Worm (Caenorhabditis elegans): ENCODE results near the gene tsp-12.

DNA sequence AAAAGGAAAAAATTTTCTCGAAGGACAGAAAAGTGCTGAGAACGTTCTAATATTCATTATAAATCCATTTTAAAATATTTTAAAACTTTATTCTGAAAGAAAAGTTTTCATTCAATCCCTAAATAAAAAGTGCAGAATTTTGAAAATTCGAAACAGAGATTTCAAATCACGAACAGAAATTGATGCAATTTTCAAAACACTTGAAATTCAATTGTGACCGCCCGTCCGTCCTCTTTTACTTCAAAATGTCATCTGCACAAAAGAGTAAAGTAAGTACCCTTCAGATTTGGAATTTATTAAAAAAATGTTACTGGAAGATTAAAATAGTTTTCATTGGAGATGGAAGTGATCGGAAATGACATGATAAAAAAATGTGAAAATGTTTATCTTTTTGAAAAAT is 38.1 kb upstream of the tsp-12 start:
- TF ChIP-seq him-1 (tag; optimal IDR thresholded peaks at IDR 0.05) (no peak), W03F9.2 (tag; optimal IDR thresholded peaks at IDR 0.05) (no peak), dao-5 (tag; optimal IDR thresholded peaks at IDR 0.05) (no peak)
